Worm (Caenorhabditis elegans): ENCODE results near the gene mlc-2.
A peak's percentile ranks its signal among the peaks of the same experiment; 100 is the strongest.

DNA sequence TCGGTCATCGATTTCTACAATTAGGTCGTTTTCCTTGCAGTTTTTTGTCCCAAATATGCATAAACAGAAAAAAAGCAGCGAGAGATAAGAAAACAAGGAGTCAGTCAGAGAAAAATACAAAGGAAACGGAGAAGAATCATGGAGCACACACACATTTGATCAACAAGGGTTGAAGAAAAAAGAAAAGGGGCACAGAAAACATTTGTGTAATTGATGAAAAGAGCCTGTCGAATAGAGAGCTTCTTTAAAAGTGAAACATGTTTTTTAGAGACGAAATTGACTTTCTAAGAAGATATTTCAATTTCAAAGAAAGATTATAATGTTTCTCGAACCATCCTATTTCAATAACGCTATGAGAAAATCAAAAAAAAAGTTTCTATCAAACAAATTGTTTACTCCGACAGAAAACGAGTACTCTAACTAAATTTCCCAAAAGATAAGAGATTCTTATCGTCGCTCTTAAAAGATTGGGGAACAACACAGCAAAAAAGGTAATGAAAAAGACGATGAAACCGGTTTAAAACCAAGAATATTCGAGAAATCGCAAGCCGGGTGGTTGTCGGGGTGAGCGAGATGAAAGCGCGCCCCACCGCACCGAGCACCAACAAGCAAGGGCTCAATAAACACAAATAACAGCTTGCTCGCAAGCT is 18.3 kb upstream of the mlc-2 start, which contains the start of gene tps-1:
- TF ChIP-seq ztf-11 (tag; optimal IDR thresholded peaks at IDR 0.05) (no peak), nhr-77 (tag; optimal IDR thresholded peaks at IDR 0.05) (no peak), sma-9 (GFP tag; optimal IDR thresholded peaks at IDR 0.05) (peak; percentile 6), sma-9 (tag; optimal IDR thresholded peaks at IDR 0.05) (no peak), alr-1 (tag; optimal IDR thresholded peaks at IDR 0.05) (no peak), ceh-82 (tag; optimal IDR thresholded peaks at IDR 0.05) (no peak), mab-5 (tag; optimal IDR thresholded peaks at IDR 0.05) (no peak), dmd-4 (tag; optimal IDR thresholded peaks at IDR 0.05) (no peak), ztf-4 (tag; optimal IDR thresholded peaks at IDR 0.05) (no peak), lin-39 (tag; optimal IDR thresholded peaks at IDR 0.05) (no peak), nhr-12 (tag; optimal IDR thresholded peaks at IDR 0.05) (no peak)

Data from whole organism, L2 larva.